Worm (Caenorhabditis elegans): ENCODE data around the gene Y54E2A.5.

- no peak for TF ChIP-seq unc-55 (GFP tag; optimal IDR thresholded peaks at IDR 0.05)
- no peak for TF ChIP-seq nhr-11 (tag; optimal IDR thresholded peaks at IDR 0.05)
- TF ChIP-seq ceh-34 (tag; optimal IDR thresholded peaks at IDR 0.05): no peak
These were observed 11.2 kb upstream of the Y54E2A.5 start for ce11 chrII:14768804-14769203.

All from whole organism, late embryonic.